Fruit fly (Drosophila melanogaster) whole organism, embryonic: ENCODE results near the gene dpr20.

Source experiments
- CG34422 ChIP-seq: fragments of 200-800 bp; sonication (Bioruptor generic); IDR thresholded peaks from 3 replicates; pipeline ENCODE4 v1.3.6; 2022; ENCODE audit warnings: missing biosample characterization, missing genetic modification characterization
- CrebB ChIP-seq: fragments of 200-800 bp; sonication (Bioruptor generic); optimal IDR thresholded peaks from 3 replicates; lab custom pipeline; 2018; ENCODE audit warnings: missing biosample characterization, mild to moderate bottlenecking, missing genetic modification characterization
- Scr ChIP-seq: fragments of 200-800 bp; sonication (Bioruptor generic); IDR thresholded peaks from 2 replicates; pipeline ENCODE4 v1.3.6; 2022; ENCODE audit warnings: missing biosample characterization, missing genetic modification characterization; ENCODE audit not compliant: partially characterized antibody

dm6 chr3L:821951-822350 is 35.1 kb downstream of the dpr20 start:
- TF ChIP-seq CG34422 (GFP tag; lab: Robert Waterston, UW) (peak; percentile 60; the same call in 1 of the 3 replicates), CrebB (peak; percentile 18), Scr (GFP tag; lab: Robert Waterston, UW) (no peak)
